Fruit fly (Drosophila melanogaster) whole organism, wandering third instar larva: ENCODE data around the gene tank.

Source experiments
- CG32264 ChIP-seq: fragments of 200-800 bp; sonication (Bioruptor generic); optimal IDR thresholded peaks from 2 replicates; lab custom pipeline; 2016; ENCODE audit warnings: missing biosample characterization, missing genetic modification characterization
- CG9705 ChIP-seq: fragments of 200-800 bp; sonication (Bioruptor generic); optimal IDR thresholded peaks from 2 replicates; lab custom pipeline; 2018; ENCODE audit warnings: missing biosample characterization, mild to moderate bottlenecking, missing genetic modification characterization
- CrebA ChIP-seq: fragments of 200-800 bp; sonication (Bioruptor generic); optimal IDR thresholded peaks from 2 replicates; lab custom pipeline; 2016; ENCODE audit warnings: missing biosample characterization, mild to moderate bottlenecking, missing genetic modification characterization, borderline replicate concordance
- Dif ChIP-seq: fragments of 200-275, 200-300 bp; sonication (Bioruptor generic); optimal IDR thresholded peaks from 2 replicates; lab custom pipeline; 2018; ENCODE audit warnings: missing biosample characterization, missing genetic modification characterization; ENCODE audit not compliant: partially characterized antibody
- HLH106 ChIP-seq: fragments of 200-800 bp; optimal IDR thresholded peaks from 3 replicates; lab custom pipeline; 2019; ENCODE audit warnings: missing biosample characterization, mild to moderate bottlenecking, missing genetic modification characterization, moderate library complexity
- Hnf4 ChIP-seq: fragments of 200-800 bp; sonication (Bioruptor generic); optimal IDR thresholded peaks from 2 replicates; lab custom pipeline; 2016; ENCODE audit warnings: missing biosample characterization, mild to moderate bottlenecking, missing genetic modification characterization
- Hr78 ChIP-seq: fragments of >200 bp; optimal IDR thresholded peaks from 2 replicates; lab custom pipeline; 2017; ENCODE audit warnings: missing biosample characterization, missing genetic modification characterization
- Hr83 ChIP-seq: fragments of 200-300 bp; sonication (Bioruptor generic); optimal IDR thresholded peaks from 2 replicates; lab custom pipeline; 2016; ENCODE audit warnings: missing biosample characterization, mild to moderate bottlenecking, missing genetic modification characterization, moderate library complexity; ENCODE audit not compliant: poor library complexity, severe bottlenecking
- Jra ChIP-seq: sonication (Bioruptor generic); optimal IDR thresholded peaks from 2 replicates; lab custom pipeline; 2016; ENCODE audit warnings: missing biosample characterization, missing genetic modification characterization
- Myc ChIP-seq: fragments of >200 bp; optimal IDR thresholded peaks from 2 replicates; lab custom pipeline; 2017
- N ChIP-seq: fragments of >200 bp; optimal IDR thresholded peaks from 2 replicates; lab custom pipeline; 2018; ENCODE audit warnings: missing biosample characterization, missing external identifiers, missing genetic modification characterization
- OdsH ChIP-seq: fragments of 200-800 bp; sonication (Bioruptor generic); optimal IDR thresholded peaks from 2 replicates; lab custom pipeline; 2016; ENCODE audit warnings: missing biosample characterization, mild to moderate bottlenecking, missing genetic modification characterization
- Rel ChIP-seq, 2 experiments: fragments of 200-800 bp; sonication (Bioruptor generic) in 1 of 2; optimal IDR thresholded peaks; 2 replicates in 1 of 2; 3 replicates in 1 of 2; lab custom pipeline; 2016 to 2019; ENCODE audit warnings: mild to moderate bottlenecking in 2 of 2, missing biosample characterization in 2 of 2, missing genetic modification characterization in 2 of 2, moderate library complexity in 1 of 2
- Sp1 ChIP-seq: fragments of 200-800 bp; sonication (Bioruptor generic); optimal IDR thresholded peaks from 3 replicates; lab custom pipeline; 2019; ENCODE audit warnings: missing biosample characterization, mild to moderate bottlenecking, missing genetic modification characterization, moderate library complexity
- Vsx2 ChIP-seq: fragments of 200-300, 225-300 bp; sonication (Bioruptor generic); optimal IDR thresholded peaks from 2 replicates; lab custom pipeline; 2018; ENCODE audit warnings: missing biosample characterization, missing genetic modification characterization; ENCODE audit not compliant: partially characterized antibody
- br ChIP-seq: fragments of 200-800 bp; sonication (Bioruptor generic); optimal IDR thresholded peaks from 2 replicates; lab custom pipeline; 2016; ENCODE audit warnings: missing biosample characterization, missing genetic modification characterization
- dl ChIP-seq, 2 experiments: fragments of 175-275, 200-275 bp in 1 of 2; fragments of 200-275 bp in 1 of 2; sonication (Bioruptor generic); optimal IDR thresholded peaks; lab custom pipeline; 2018; ENCODE audit warnings: mild to moderate bottlenecking in 2 of 2, missing biosample characterization in 2 of 2, missing genetic modification characterization in 2 of 2, moderate library complexity in 2 of 2; ENCODE audit not compliant: partially characterized antibody in 2 of 2, insufficient read depth in 1 of 2
- dmrt93B ChIP-seq: fragments of 200-800 bp; sonication (Bioruptor generic); optimal IDR thresholded peaks from 2 replicates; lab custom pipeline; 2018; ENCODE audit warnings: missing biosample characterization, mild to moderate bottlenecking, missing genetic modification characterization
- dsf ChIP-seq: sonication (Bioruptor generic); optimal IDR thresholded peaks from 2 replicates; lab custom pipeline; 2016; ENCODE audit warnings: missing biosample characterization, missing genetic modification characterization, borderline replicate concordance
- ey ChIP-seq: fragments of 200-800 bp; sonication (Bioruptor generic); optimal IDR thresholded peaks from 2 replicates; lab custom pipeline; 2016; ENCODE audit warnings: missing biosample characterization, missing genetic modification characterization
- foxo ChIP-seq, 2 experiments: fragments of 200-800 bp; sonication (Bioruptor generic); optimal IDR thresholded peaks; 2 replicates in 1 of 2; 3 replicates in 1 of 2; lab custom pipeline; 2016 to 2017; ENCODE audit warnings: missing biosample characterization in 2 of 2, missing genetic modification characterization in 2 of 2
- fru ChIP-seq: fragments of 200-800 bp; sonication (Bioruptor generic); optimal IDR thresholded peaks from 3 replicates; lab custom pipeline; 2016; ENCODE audit warnings: missing biosample characterization, mild to moderate bottlenecking, missing genetic modification characterization
- h ChIP-seq: fragments of 200-800 bp; sonication (Bioruptor generic); optimal IDR thresholded peaks from 3 replicates; lab custom pipeline; 2016; ENCODE audit warnings: missing biosample characterization, mild to moderate bottlenecking, missing genetic modification characterization
- jim ChIP-seq: fragments of 175-275, 200-325 bp; sonication (Bioruptor generic); optimal IDR thresholded peaks from 2 replicates; lab custom pipeline; 2016; ENCODE audit warnings: missing biosample characterization, mild to moderate bottlenecking, missing genetic modification characterization
- pan ChIP-seq: fragments of >200 bp; optimal IDR thresholded peaks from 2 replicates; lab custom pipeline; 2017
- psq ChIP-seq: fragments of 200-800 bp; sonication (Bioruptor generic); optimal IDR thresholded peaks from 3 replicates; lab custom pipeline; 2017; ENCODE audit warnings: missing biosample characterization, mild to moderate bottlenecking, missing genetic modification characterization, moderate library complexity
- sage ChIP-seq: fragments of 200-800 bp; sonication (Bioruptor generic); optimal IDR thresholded peaks from 2 replicates; lab custom pipeline; 2016; ENCODE audit warnings: missing biosample characterization, mild to moderate bottlenecking, missing genetic modification characterization
- woc ChIP-seq: sonication (Bioruptor generic); optimal IDR thresholded peaks from 2 replicates; lab custom pipeline; 2016; ENCODE audit warnings: missing biosample characterization, mild to moderate bottlenecking, missing genetic modification characterization

tank gene

DNA sequence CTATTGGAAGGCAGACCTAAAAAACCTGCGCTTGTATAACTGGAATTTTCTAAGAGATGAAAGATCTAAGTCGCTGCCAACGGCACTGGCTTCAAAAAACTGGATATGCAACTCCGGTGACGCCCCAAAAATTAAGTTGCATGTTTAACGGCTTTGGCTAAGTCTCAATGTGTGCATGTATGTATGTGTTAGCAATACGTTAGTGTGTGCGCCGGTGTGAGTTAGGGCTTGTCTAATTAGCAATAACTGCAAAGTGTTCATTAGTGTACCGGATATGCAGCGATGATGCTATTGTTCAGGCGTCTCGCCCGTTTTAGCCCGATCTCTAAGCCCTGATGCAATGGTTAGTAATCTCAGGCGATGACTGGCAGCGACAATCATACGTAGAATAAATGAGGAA, 38.9 kb downstream of the tank start:
- TF ChIP-seq ey (GFP tag; lab: Kevin White, UChicago) = no peak
- TF ChIP-seq woc (GFP tag; lab: Kevin White, UChicago) = no peak
- no peak for TF ChIP-seq CG9705
- no peak for TF ChIP-seq N (GFP tag; lab: Kevin White, UChicago)
- no peak for TF ChIP-seq dl (GFP tag; optimal IDR thresholded peaks at IDR 0.05; lab: Kevin White, UChicago; ENCODE audit: insufficient read depth in 1 of 2, partially characterized antibody in 2 of 2)
- no peak for TF ChIP-seq pan (lab: Kevin White, UChicago)
- TF ChIP-seq br (GFP tag; lab: Kevin White, UChicago) = no peak
- no peak for TF ChIP-seq Hr83
- no peak for TF ChIP-seq h (GFP tag; lab: Kevin White, UChicago)
- TF ChIP-seq dmrt93B (GFP tag; lab: Kevin White, UChicago) = no peak
- no peak for TF ChIP-seq Vsx2 (GFP tag; lab: Kevin White, UChicago)
- no peak for TF ChIP-seq Dif
- no peak for TF ChIP-seq CG32264 (GFP tag; lab: Kevin White, UChicago)
- TF ChIP-seq HLH106 (tag; lab: Kevin White, UChicago) = no peak
- no peak for TF ChIP-seq Hr78 (GFP tag; lab: Kevin White, UChicago)
- TF ChIP-seq OdsH (GFP tag; lab: Kevin White, UChicago) = no peak

- TF ChIP-seq HLH106 (tag; lab: Kevin White, UChicago) = peak; percentile 80
- TF ChIP-seq br (GFP tag; lab: Kevin White, UChicago) = peak; percentile 25
- TF ChIP-seq ey (GFP tag; lab: Kevin White, UChicago) = no peak
- no peak for TF ChIP-seq Rel (GFP tag; optimal IDR thresholded peaks at IDR 0.05; lab: Kevin White, UChicago)
- no peak for TF ChIP-seq Rel (tag; optimal IDR thresholded peaks at IDR 0.05; lab: Kevin White, UChicago)
- peak in 1 of 2 experiments; percentile 44 for TF ChIP-seq foxo (GFP tag; optimal IDR thresholded peaks at IDR 0.05; lab: Kevin White, UChicago)
- TF ChIP-seq Myc (lab: Kevin White, UChicago) = no peak
- TF ChIP-seq OdsH (GFP tag; lab: Kevin White, UChicago) = peak; percentile 1
- peak; percentile 59 for TF ChIP-seq dmrt93B (GFP tag; lab: Kevin White, UChicago)
- no peak for TF ChIP-seq dsf (GFP tag; lab: Kevin White, UChicago)
- no peak for TF ChIP-seq Hr78 (GFP tag; lab: Kevin White, UChicago)
- peak; percentile 51 for TF ChIP-seq fru
Measured at dm6 chr2L:4797643-4798042, 40.2 kb downstream of the tank start.

dm6 chr2L:4794524-4794804, 43.3 kb downstream of the tank start, which contains the start of gene CG3294:
Gene CG3294, plus strand, starts transcription at chr2L:4794549.
- TF ChIP-seq sage (GFP tag; lab: Kevin White, UChicago) (no peak), CrebA (GFP tag; lab: Kevin White, UChicago) (no peak), Sp1 (GFP tag; lab: Kevin White, UChicago) (no peak), Jra (GFP tag; lab: Kevin White, UChicago) (no peak), fru (no peak), h (GFP tag; lab: Kevin White, UChicago) (no peak), psq (GFP tag; lab: Kevin White, UChicago) (no peak), Myc (lab: Kevin White, UChicago) (no peak), Hr78 (GFP tag; lab: Kevin White, UChicago) (no peak)

DNA sequence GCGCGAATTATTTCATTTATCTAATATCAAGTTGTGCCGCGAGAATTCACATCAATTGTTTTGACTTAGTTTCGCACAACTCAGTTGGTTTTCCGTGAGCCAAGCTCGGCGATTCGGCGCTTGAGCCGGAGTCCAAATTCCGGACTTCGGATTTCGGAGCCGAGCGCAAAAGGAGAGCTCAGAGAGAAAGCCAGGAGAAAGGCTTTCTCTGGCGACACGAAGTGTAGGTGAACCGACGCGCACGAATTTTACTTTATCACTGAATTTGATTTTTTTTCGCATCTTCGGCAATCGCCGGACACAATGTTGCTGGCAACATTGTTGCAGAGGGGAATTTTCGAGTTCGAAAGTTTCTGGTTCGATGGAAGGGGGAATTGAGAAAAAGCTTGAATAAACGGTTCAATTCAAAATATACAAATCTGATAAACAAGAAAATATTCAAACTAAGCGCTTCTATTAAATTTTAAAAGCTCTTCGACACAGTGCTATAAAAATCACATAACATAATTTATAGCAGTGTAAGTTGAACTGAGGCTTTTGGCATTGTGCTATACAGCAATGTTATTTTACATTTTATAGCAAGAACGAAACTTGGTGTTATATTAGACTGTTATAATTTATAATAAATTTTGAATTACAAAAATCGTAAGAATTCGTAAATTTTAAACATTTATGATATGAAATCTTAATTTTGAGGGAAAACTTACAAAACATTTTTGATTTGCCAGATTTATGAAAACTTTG, 43.8 kb downstream of the tank start, which contains the start of gene fipi:
TSS of gene fipi (minus strand) at position 265 of the 744 bp plus-strand sequence.
- peak; percentile 60 for TF ChIP-seq Myc (lab: Kevin White, UChicago)
- no peak for TF ChIP-seq dl (GFP tag; optimal IDR thresholded peaks at IDR 0.05; lab: Kevin White, UChicago; ENCODE audit: insufficient read depth in 1 of 2, partially characterized antibody in 2 of 2)
- TF ChIP-seq Hnf4 (GFP tag; lab: Kevin White, UChicago) = no peak
- no peak for TF ChIP-seq Vsx2 (GFP tag; lab: Kevin White, UChicago)
- TF ChIP-seq pan (lab: Kevin White, UChicago) = no peak
- TF ChIP-seq jim = no peak
